Fruit fly (Drosophila melanogaster): ENCODE data around the gene Shawl.

The Shawl gene

DNA sequence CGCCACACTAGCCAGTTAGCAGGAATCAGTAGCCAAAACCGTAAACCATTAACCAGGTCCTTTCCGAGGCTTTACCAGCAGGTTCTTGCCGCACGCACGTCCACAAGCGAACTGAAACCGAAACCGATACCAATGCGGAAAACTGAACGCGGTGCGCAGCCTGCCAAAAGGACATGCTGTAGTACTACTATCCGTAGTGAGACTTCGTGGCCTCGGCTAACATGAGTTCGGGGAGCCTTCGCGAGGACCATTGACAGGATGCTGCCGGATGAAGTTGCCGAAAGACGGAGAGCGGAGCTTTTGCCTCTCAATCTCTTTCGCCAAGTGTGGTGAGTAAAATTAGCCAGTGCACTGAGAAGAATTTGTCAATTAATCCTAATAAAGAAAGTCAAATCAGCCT is at the start of gene Shawl:
Gene Shawl (minus strand): TSS at position 104 of the 400 bp plus-strand sequence.
- TF ChIP-seq Ets65A (GFP tag): peak; percentile 60
- TF ChIP-seq Kr (GFP tag; optimal IDR thresholded peaks at IDR 0.05): no peak
- TF ChIP-seq unpg (GFP tag; optimal IDR thresholded peaks at IDR 0.05): no peak
- TF ChIP-seq otp (GFP tag; IDR thresholded peaks at IDR 0.05): no peak
- no peak for TF ChIP-seq bigmax (GFP tag; optimal IDR thresholded peaks at IDR 0.05)
- no peak for TF ChIP-seq CG10979 (tag; optimal IDR thresholded peaks at IDR 0.05)
- TF ChIP-seq HmgZ (tag; optimal IDR thresholded peaks at IDR 0.05): no peak
- peak; percentile 47 for TF ChIP-seq abd-A (tag; optimal IDR thresholded peaks at IDR 0.05)
- TF ChIP-seq CG4282 (GFP tag; optimal IDR thresholded peaks at IDR 0.05): no peak
- TF ChIP-seq CG2129 (GFP tag; IDR thresholded peaks at IDR 0.05; ENCODE audit: partially characterized antibody): no peak
- 0 out of 2 replicates have a peak, but pooled peaks have one; percentile 36 for TF ChIP-seq CG16779 (GFP tag; IDR thresholded peaks at IDR 0.05)
- TF ChIP-seq eve (GFP tag; optimal IDR thresholded peaks at IDR 0.05): no peak
- TF ChIP-seq B-H2 (GFP tag; optimal IDR thresholded peaks at IDR 0.05): no peak
- no peak for TF ChIP-seq Opbp (GFP tag; IDR thresholded peaks at IDR 0.05; ENCODE audit: partially characterized antibody)
- peak; percentile 94 for TF ChIP-seq Deaf1 (tag; optimal IDR thresholded peaks at IDR 0.05)
- TF ChIP-seq CG17385 (GFP tag; optimal IDR thresholded peaks at IDR 0.05): no peak
- TF ChIP-seq cad (GFP tag; optimal IDR thresholded peaks at IDR 0.05): no peak
- TF ChIP-seq CG2712 (tag; optimal IDR thresholded peaks at IDR 0.05): no peak
- TF ChIP-seq sr (GFP tag; IDR thresholded peaks at IDR 0.05): no peak
- no peak for TF ChIP-seq ara (GFP tag; IDR thresholded peaks at IDR 0.05)
- TF ChIP-seq Dref (GFP tag; IDR thresholded peaks at IDR 0.05): no peak
- no peak for TF ChIP-seq Hr78 (GFP tag; optimal IDR thresholded peaks at IDR 0.05)
- TF ChIP-seq CG10654 (GFP tag; optimal IDR thresholded peaks at IDR 0.05): no peak
- TF ChIP-seq CG8290 (GFP tag; optimal IDR thresholded peaks at IDR 0.05): no peak
- no peak for TF ChIP-seq CG8290 (tag; optimal IDR thresholded peaks at IDR 0.05)
- TF ChIP-seq Mes4 (GFP tag; optimal IDR thresholded peaks at IDR 0.05): no peak
- TF ChIP-seq p53 (GFP tag; optimal IDR thresholded peaks at IDR 0.05): no peak
- no peak for TF ChIP-seq emc (GFP tag; optimal IDR thresholded peaks at IDR 0.05)
- peak; percentile 28 for TF ChIP-seq Jarid2 (GFP tag; optimal IDR thresholded peaks at IDR 0.05)
- no peak for TF ChIP-seq croc (GFP tag; conservative IDR thresholded peaks at IDR 0.05)
- TF ChIP-seq nerfin-2 (GFP tag; IDR thresholded peaks at IDR 0.05; ENCODE audit: partially characterized antibody): no peak
- no peak for TF ChIP-seq toy (GFP tag; IDR thresholded peaks at IDR 0.05)
- TF ChIP-seq sim (GFP tag; IDR thresholded peaks at IDR 0.05): no peak
- no peak for TF ChIP-seq ap (GFP tag; IDR thresholded peaks at IDR 0.05)
- TF ChIP-seq CG1024 (GFP tag; IDR thresholded peaks at IDR 0.05): no peak
- no peak for TF ChIP-seq D19B (GFP tag; optimal IDR thresholded peaks at IDR 0.05)
- TF ChIP-seq lab (GFP tag; optimal IDR thresholded peaks at IDR 0.05): peak; percentile 2
- peak; percentile 14 for TF ChIP-seq CG13894 (tag; optimal IDR thresholded peaks at IDR 0.05)
- TF ChIP-seq rib (GFP tag; IDR thresholded peaks at IDR 0.05): 0 out of 2 replicates have a peak, but pooled peaks have one; percentile 19

DNA sequence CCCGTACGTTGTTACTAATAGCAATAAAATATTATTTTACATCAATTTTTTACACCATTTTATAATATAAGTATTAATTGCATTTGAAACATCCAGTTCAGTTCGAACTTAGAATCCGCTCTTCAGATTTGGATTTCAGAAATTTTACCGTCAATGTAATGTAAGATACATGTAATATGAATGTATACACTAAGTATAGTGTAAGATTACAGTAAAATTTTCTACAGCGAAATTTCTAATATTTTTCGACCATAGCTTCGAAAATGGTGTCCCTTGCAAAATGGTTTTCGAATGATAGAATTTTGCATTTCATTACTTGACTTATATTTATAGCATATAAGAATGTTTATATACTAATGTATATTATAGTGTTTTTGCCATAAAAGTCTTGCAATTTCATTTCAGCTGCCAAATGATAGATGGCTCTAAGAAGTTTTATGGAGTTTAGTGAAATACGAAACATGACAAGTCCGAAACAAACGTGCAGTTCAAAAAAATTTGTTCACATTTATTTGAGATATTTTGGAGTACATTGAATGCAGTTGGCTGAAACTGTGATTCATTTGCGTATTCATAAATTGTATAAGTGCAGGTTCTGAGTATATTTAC is 49.6 kb upstream of the Shawl start:
- TF ChIP-seq CTCF (GFP tag; optimal IDR thresholded peaks at IDR 0.05): peak; percentile 90
- TF ChIP-seq wek (GFP tag; optimal IDR thresholded peaks at IDR 0.05): no peak
- TF ChIP-seq CG7963 (GFP tag; IDR thresholded peaks at IDR 0.05; ENCODE audit: partially characterized antibody): 0 out of 3 replicates have a peak, but pooled peaks have one; percentile 10
- TF ChIP-seq ATbp (GFP tag; optimal IDR thresholded peaks at IDR 0.05): no peak
- peak; percentile 78 for TF ChIP-seq Bgb (GFP tag; IDR thresholded peaks at IDR 0.05; ENCODE audit: partially characterized antibody)
- peak; percentile 23 for TF ChIP-seq Asciz (GFP tag; optimal IDR thresholded peaks at IDR 0.05)
- peak; percentile 82 for TF ChIP-seq sens (GFP tag)
- TF ChIP-seq tin (GFP tag; optimal IDR thresholded peaks at IDR 0.05): no peak
- no peak for TF ChIP-seq Oaz (GFP tag; IDR thresholded peaks at IDR 0.05)
- TF ChIP-seq Vsx1 (GFP tag; optimal IDR thresholded peaks at IDR 0.05): no peak
- no peak for TF ChIP-seq ap (GFP tag; IDR thresholded peaks at IDR 0.05)
- no peak for TF ChIP-seq ind (GFP tag; optimal IDR thresholded peaks at IDR 0.05)
- TF ChIP-seq ab (GFP tag; optimal IDR thresholded peaks at IDR 0.05): no peak
- no peak for TF ChIP-seq Hsf (GFP tag; optimal IDR thresholded peaks at IDR 0.05)
- TF ChIP-seq amos (GFP tag; IDR thresholded peaks at IDR 0.05; ENCODE audit: partially characterized antibody): peak; percentile 73
- no peak for TF ChIP-seq CG30403 (GFP tag; optimal IDR thresholded peaks at IDR 0.05)
